Worm (Caenorhabditis elegans): ENCODE data around the gene ptrg-1.

DNA sequence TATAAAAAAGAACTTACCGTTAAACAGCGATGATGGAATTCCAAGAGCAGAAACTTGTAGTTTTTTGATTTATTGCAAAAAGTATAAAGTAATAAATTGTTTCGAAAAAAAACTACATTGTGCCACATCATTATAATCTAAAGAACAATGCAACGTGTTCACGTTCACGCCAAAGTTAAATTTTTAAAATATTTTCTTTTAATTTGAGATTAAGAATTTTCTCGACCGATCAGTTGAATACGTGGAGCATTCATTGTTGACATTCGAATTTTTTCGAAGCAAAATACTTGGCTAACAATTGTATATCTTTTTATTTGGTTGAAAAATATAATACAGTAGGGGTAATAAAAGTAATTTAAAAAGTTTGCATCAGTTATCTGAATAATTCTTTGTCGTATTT, 36.7 kb upstream of the ptrg-1 start, which contains the start of gene F01G10.5:
- TF ChIP-seq ztf-23 (GFP tag; IDR thresholded peaks at IDR 0.05) (no peak), ref-1 (GFP tag; conservative IDR thresholded peaks at IDR 0.05) (no peak)
